Fruit fly (Drosophila melanogaster): ENCODE data around the gene CG44325.
A peak's percentile ranks its signal among the peaks of the same experiment; 100 is the strongest.

DNA sequence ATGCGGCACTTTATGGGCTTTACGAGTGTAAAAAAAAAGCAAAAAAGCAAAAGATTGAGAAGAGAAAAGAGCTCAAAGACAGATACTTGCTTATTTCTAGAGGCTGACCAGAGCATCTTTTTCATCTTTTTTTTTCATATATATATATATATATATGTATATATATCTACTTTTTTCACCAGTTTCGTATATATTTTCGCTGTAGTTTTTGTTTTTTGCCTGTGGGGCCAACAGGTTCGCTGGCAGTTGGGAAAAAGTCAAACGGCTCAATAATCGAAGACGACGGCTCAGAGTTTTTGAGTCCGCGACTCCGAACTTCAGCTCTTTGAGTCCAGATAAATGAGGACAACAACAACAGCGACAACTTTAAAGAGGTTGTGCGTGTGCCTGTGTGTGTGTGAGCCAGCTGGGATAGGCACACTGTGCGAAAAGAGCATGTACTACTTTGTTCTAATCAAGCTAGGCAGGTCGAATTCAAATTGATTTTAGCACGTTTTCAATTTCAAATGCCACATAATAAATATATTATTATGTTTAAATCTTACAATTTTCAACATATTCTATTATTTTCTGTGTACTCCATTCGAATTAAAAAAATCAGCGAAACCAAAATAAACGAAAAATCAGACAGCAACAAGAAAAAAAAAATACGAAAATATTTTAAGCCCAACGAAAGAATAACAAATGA, 11.4 kb downstream of the CG44325 start:
- TF ChIP-seq CG11093 (GFP tag; IDR thresholded peaks at IDR 0.05) (no peak), nmo (GFP tag; optimal IDR thresholded peaks at IDR 0.05) (peak; percentile 22), CG7357 (GFP tag; IDR thresholded peaks at IDR 0.05) (no peak), HLH3B (GFP tag; IDR thresholded peaks at IDR 0.05) (peak; percentile 45; the same call in 1 of the 2 replicates), zfh1 (GFP tag; IDR thresholded peaks at IDR 0.05) (0 out of 3 replicates have a peak, but pooled peaks have one; percentile 21), pb (GFP tag; optimal IDR thresholded peaks at IDR 0.05) (no peak), ATbp (GFP tag; optimal IDR thresholded peaks at IDR 0.05) (no peak), CG9437 (GFP tag; optimal IDR thresholded peaks at IDR 0.05) (no peak), CG10565 (GFP tag; optimal IDR thresholded peaks at IDR 0.05) (no peak), lola (GFP tag; optimal IDR thresholded peaks at IDR 0.05) (no peak), CG2116 (GFP tag; optimal IDR thresholded peaks at IDR 0.05) (no peak), CG8765 (GFP tag; IDR thresholded peaks at IDR 0.05) (no peak), Bgb (GFP tag; IDR thresholded peaks at IDR 0.05; ENCODE audit: partially characterized antibody) (no peak)

All from whole organism, embryonic.